Worm (Caenorhabditis elegans) whole organism, L4/young adult: ENCODE results near the gene srm-6.

Experiments
- W03F9.2 ChIP-seq: fragments of 150-350 bp; optimal IDR thresholded peaks from 2 replicates; lab custom pipeline; 2014; ENCODE audit warnings: missing biosample characterization, missing genetic modification characterization
- dao-5 ChIP-seq: sonication (generic microtip); optimal IDR thresholded peaks from 2 replicates; lab custom pipeline; 2016; ENCODE audit warnings: missing genotype, missing genetic modification characterization, moderate library complexity, missing compliant biosample characterization

- TF ChIP-seq dao-5 (tag; lab: Kevin White, UChicago) = no peak
- no peak for TF ChIP-seq W03F9.2 (tag; lab: Kevin White, UChicago)
These were observed 41.3 kb downstream of the srm-6 start for ce11 chrV:14378052-14378451.
